Fruit fly (Drosophila melanogaster) whole organism, embryonic: ENCODE results near the gene Rad9.

Source experiments
- CG12744 ChIP-seq: fragments of 200-800 bp; sonication (Bioruptor generic); optimal IDR thresholded peaks from 2 replicates; lab custom pipeline; 2016; ENCODE audit warnings: missing biosample characterization, missing genetic modification characterization
- CG13123 ChIP-seq: fragments of 200-800 bp; sonication (Bioruptor generic); optimal IDR thresholded peaks from 2 replicates; lab custom pipeline; 2016; ENCODE audit warnings: missing biosample characterization, missing genetic modification characterization
- CG13287 ChIP-seq: fragments of 200-800 bp; sonication (Bioruptor generic); IDR thresholded peaks from 2 replicates; pipeline ENCODE4 v1.3.6; 2022; ENCODE audit warnings: missing biosample characterization, missing genetic modification characterization; ENCODE audit not compliant: partially characterized antibody
- CG15073 ChIP-seq: fragments of 200-800 bp; sonication (Bioruptor generic); optimal IDR thresholded peaks from 2 replicates; lab custom pipeline; 2016; ENCODE audit warnings: missing biosample characterization, missing genetic modification characterization
- CG15269 ChIP-seq: fragments of 200-800 bp; sonication (Bioruptor generic); optimal IDR thresholded peaks from 2 replicates; lab custom pipeline; 2018; ENCODE audit warnings: missing biosample characterization, mild to moderate bottlenecking, missing genetic modification characterization, moderate library complexity
- CG16815 ChIP-seq: fragments of 200-800 bp; sonication (Bioruptor generic); optimal IDR thresholded peaks from 3 replicates; lab custom pipeline; 2017; ENCODE audit warnings: missing biosample characterization, mild to moderate bottlenecking, missing genetic modification characterization
- CG16863 ChIP-seq: fragments of 200-800 bp; sonication (Bioruptor generic); optimal IDR thresholded peaks from 3 replicates; lab custom pipeline; 2016; ENCODE audit warnings: missing biosample characterization, missing genetic modification characterization
- CG17361 ChIP-seq: fragments of 200-800 bp; sonication (Bioruptor generic); IDR thresholded peaks from 3 replicates; pipeline ENCODE4 v1.3.6; 2022; ENCODE audit warnings: missing biosample characterization, missing genetic modification characterization
- CG17829 ChIP-seq: fragments of 200-800 bp; optimal IDR thresholded peaks from 2 replicates; lab custom pipeline; 2019; ENCODE audit warnings: missing biosample characterization, mild to moderate bottlenecking, missing genetic modification characterization, moderate library complexity
- CG18619 ChIP-seq: fragments of 200-800 bp; sonication (Bioruptor generic); optimal IDR thresholded peaks from 3 replicates; lab custom pipeline; 2017; ENCODE audit warnings: missing biosample characterization, mild to moderate bottlenecking, missing genetic modification characterization
- CG2678 ChIP-seq: fragments of 200-800 bp; sonication (Bioruptor generic); optimal IDR thresholded peaks from 3 replicates; lab custom pipeline; 2019; ENCODE audit warnings: missing biosample characterization, mild to moderate bottlenecking, missing genetic modification characterization, moderate library complexity
- CG2875 ChIP-seq: fragments of 200-800 bp; sonication (Bioruptor generic); optimal IDR thresholded peaks from 2 replicates; lab custom pipeline; 2017; ENCODE audit warnings: missing biosample characterization, mild to moderate bottlenecking, missing genetic modification characterization, missing genetic modification reagents
- CG3065 ChIP-seq: fragments of 200-800 bp; sonication (Bioruptor generic); optimal IDR thresholded peaks from 2 replicates; lab custom pipeline; 2016; ENCODE audit warnings: missing biosample characterization, missing genetic modification characterization
- CG32767 ChIP-seq: fragments of 200-800 bp; sonication (Bioruptor generic); IDR thresholded peaks from 2 replicates; pipeline ENCODE4 v1.3.6; 2022; ENCODE audit warnings: missing biosample characterization, missing genetic modification characterization
- CG4282 ChIP-seq: fragments of 200-800 bp; sonication (Bioruptor generic); optimal IDR thresholded peaks from 2 replicates; lab custom pipeline; 2016; ENCODE audit warnings: missing biosample characterization, missing genetic modification characterization
- CG4404 ChIP-seq: fragments of 200-800 bp; sonication (Bioruptor generic); IDR thresholded peaks from 2 replicates; pipeline ENCODE4 v1.3.6; 2022; ENCODE audit warnings: missing biosample characterization, missing genetic modification characterization
- CG6689 ChIP-seq: fragments of 200-800 bp; sonication (Bioruptor generic); IDR thresholded peaks from 2 replicates; pipeline ENCODE4 v1.3.6; 2022; ENCODE audit warnings: missing biosample characterization, missing genetic modification characterization
- CG8281 ChIP-seq: fragments of 200-800 bp; sonication (Bioruptor generic); optimal IDR thresholded peaks from 2 replicates; lab custom pipeline; 2018; ENCODE audit warnings: missing biosample characterization, mild to moderate bottlenecking, missing genetic modification characterization, moderate library complexity
- CG9727 ChIP-seq: fragments of 200-800 bp; sonication (Bioruptor generic); optimal IDR thresholded peaks from 3 replicates; lab custom pipeline; 2017; ENCODE audit warnings: missing biosample characterization, mild to moderate bottlenecking, missing genetic modification characterization
- CG9817 ChIP-seq: fragments of 200-800 bp; sonication (Bioruptor generic); optimal IDR thresholded peaks from 2 replicates; lab custom pipeline; 2018; ENCODE audit warnings: missing biosample characterization, mild to moderate bottlenecking, missing genetic modification characterization, moderate library complexity
- Dref ChIP-seq: fragments of 200-800 bp; sonication (Bioruptor generic); IDR thresholded peaks from 2 replicates; pipeline ENCODE4 v1.3.6; 2022; ENCODE audit warnings: missing biosample characterization, missing genetic modification characterization
- Fer2 ChIP-seq: fragments of 200-800 bp; sonication (Bioruptor generic); optimal IDR thresholded peaks from 2 replicates; lab custom pipeline; 2018; ENCODE audit warnings: missing biosample characterization, mild to moderate bottlenecking, missing genetic modification characterization, moderate library complexity
- MBD-R2 ChIP-seq: fragments of 200-800 bp; sonication (Bioruptor generic); IDR thresholded peaks from 2 replicates; pipeline ENCODE4 v1.3.6; 2022; ENCODE audit warnings: missing biosample characterization, missing genetic modification characterization
- MESR4 ChIP-seq: fragments of 200-800 bp; sonication (Bioruptor generic); optimal IDR thresholded peaks from 2 replicates; lab custom pipeline; 2018; ENCODE audit warnings: missing biosample characterization, mild to moderate bottlenecking, missing genetic modification characterization, moderate library complexity
- Mad ChIP-seq: fragments of 200-800 bp; sonication (Bioruptor generic); optimal IDR thresholded peaks from 2 replicates; lab custom pipeline; 2016; ENCODE audit warnings: missing biosample characterization, missing genetic modification characterization
- Nf-YC ChIP-seq: fragments of 200-800 bp; optimal IDR thresholded peaks from 3 replicates; lab custom pipeline; 2019; ENCODE audit warnings: missing biosample characterization, mild to moderate bottlenecking, missing genetic modification characterization, moderate library complexity
- Scr ChIP-seq: fragments of 200-800 bp; sonication (Bioruptor generic); IDR thresholded peaks from 2 replicates; pipeline ENCODE4 v1.3.6; 2022; ENCODE audit warnings: missing biosample characterization, missing genetic modification characterization; ENCODE audit not compliant: partially characterized antibody
- Sox100B ChIP-seq: fragments of 200-800 bp; sonication (Bioruptor generic); optimal IDR thresholded peaks from 3 replicates; lab custom pipeline; 2018; ENCODE audit warnings: missing biosample characterization, mild to moderate bottlenecking, missing genetic modification characterization
- ara ChIP-seq: fragments of 200-800 bp; sonication (Bioruptor generic); IDR thresholded peaks from 2 replicates; pipeline ENCODE4 v1.3.6; 2022; ENCODE audit warnings: missing biosample characterization, missing genetic modification characterization
- az2 ChIP-seq: fragments of 200-800 bp; sonication (Bioruptor generic); optimal IDR thresholded peaks from 3 replicates; lab custom pipeline; 2016; ENCODE audit warnings: missing biosample characterization, missing genetic modification characterization
- br ChIP-seq: fragments of >200 bp; optimal IDR thresholded peaks from 2 replicates; lab custom pipeline; 2017
- crc ChIP-seq: fragments of 200-800 bp; sonication (Bioruptor generic); optimal IDR thresholded peaks from 2 replicates; lab custom pipeline; 2016; ENCODE audit warnings: missing biosample characterization, missing genetic modification characterization
- danr ChIP-seq: fragments of 200-800 bp; sonication (Bioruptor generic); IDR thresholded peaks from 2 replicates; pipeline ENCODE4 v1.3.6; 2022; ENCODE audit warnings: missing biosample characterization, missing genetic modification characterization
- dimm ChIP-seq: fragments of 200-800 bp; sonication (Bioruptor generic); IDR thresholded peaks from 2 replicates; pipeline ENCODE4 v1.3.6; 2022; ENCODE audit warnings: missing biosample characterization, missing genetic modification characterization
- emc ChIP-seq: fragments of 200-800 bp; sonication (Bioruptor generic); optimal IDR thresholded peaks from 2 replicates; lab custom pipeline; 2016; ENCODE audit warnings: missing biosample characterization, missing genetic modification characterization
- fd96Cb ChIP-seq: fragments of 200-800 bp; sonication (Bioruptor generic); optimal IDR thresholded peaks from 2 replicates; lab custom pipeline; 2018; ENCODE audit warnings: missing biosample characterization, mild to moderate bottlenecking, missing genetic modification characterization, moderate library complexity
- fru ChIP-seq: fragments of >200 bp; optimal IDR thresholded peaks from 2 replicates; lab custom pipeline; 2017
- gce ChIP-seq: fragments of 200-800 bp; sonication (Bioruptor generic); IDR thresholded peaks from 3 replicates; pipeline ENCODE4 v1.3.6; 2022; ENCODE audit warnings: missing biosample characterization, missing genetic modification characterization
- grau ChIP-seq: fragments of 200-800 bp; optimal IDR thresholded peaks from 3 replicates; lab custom pipeline; 2019; ENCODE audit warnings: missing biosample characterization, mild to moderate bottlenecking, missing genetic modification characterization, moderate library complexity
- grn ChIP-seq: fragments of 200-800 bp; sonication (Bioruptor generic); optimal IDR thresholded peaks from 3 replicates; lab custom pipeline; 2017; ENCODE audit warnings: missing biosample characterization, missing genetic modification characterization
- her ChIP-seq: fragments of 200-800 bp; sonication (Bioruptor generic); optimal IDR thresholded peaks from 2 replicates; lab custom pipeline; 2016; ENCODE audit warnings: missing biosample characterization, missing genetic modification characterization
- hkb ChIP-seq, 2 experiments: fragments of 200-800 bp in 1 of 2; fragments of >200 bp in 1 of 2; sonication (Bioruptor generic) in 1 of 2; IDR thresholded peaks in 1 of 2; optimal IDR thresholded peaks in 1 of 2; 2 replicates each; pipeline versions ENCODE4 v1.3.6 to Lab custom; 2017 to 2022; ENCODE audit warnings: missing biosample characterization in 1 of 2, missing genetic modification characterization in 1 of 2
- knrl ChIP-seq: fragments of 200-800 bp; sonication (Bioruptor generic); IDR thresholded peaks from 3 replicates; pipeline ENCODE4 v1.3.6; 2022; ENCODE audit warnings: missing biosample characterization, missing genetic modification characterization; ENCODE audit not compliant: partially characterized antibody
- maf-S ChIP-seq: fragments of 200-800 bp; sonication (Bioruptor generic); optimal IDR thresholded peaks from 2 replicates; lab custom pipeline; 2016; ENCODE audit warnings: missing biosample characterization, missing genetic modification characterization
- pros ChIP-seq: fragments of 200-800 bp; sonication (Bioruptor generic); optimal IDR thresholded peaks from 3 replicates; lab custom pipeline; 2019; ENCODE audit warnings: missing biosample characterization, mild to moderate bottlenecking, missing genetic modification characterization, moderate library complexity
- pum ChIP-seq: fragments of 200-800 bp; sonication (Bioruptor generic); optimal IDR thresholded peaks from 2 replicates; lab custom pipeline; 2016; ENCODE audit warnings: missing biosample characterization, missing genetic modification characterization
- scrt ChIP-seq: fragments of 200-800 bp; sonication (Bioruptor generic); optimal IDR thresholded peaks from 2 replicates; lab custom pipeline; 2018; ENCODE audit warnings: missing biosample characterization, mild to moderate bottlenecking, missing genetic modification characterization, moderate library complexity
- sens-2 ChIP-seq: fragments of 200-800 bp; sonication (Bioruptor generic); IDR thresholded peaks from 2 replicates; pipeline ENCODE4 v1.3.6; 2022; ENCODE audit warnings: missing biosample characterization, missing genetic modification characterization
- slp2 ChIP-seq: fragments of 200-800 bp; sonication (Bioruptor generic); optimal IDR thresholded peaks from 2 replicates; lab custom pipeline; 2016; ENCODE audit warnings: missing biosample characterization, missing genetic modification characterization
- tll ChIP-seq, 2 experiments: fragments of 200-800 bp in 1 of 2; fragments of >200 bp in 1 of 2; sonication (Bioruptor generic) in 1 of 2; optimal IDR thresholded peaks; 2 replicates each; lab custom pipeline; 2017 to 2019; ENCODE audit warnings: missing biosample characterization in 2 of 2, missing genetic modification characterization in 2 of 2, mild to moderate bottlenecking in 1 of 2, moderate library complexity in 1 of 2
- trem ChIP-seq: fragments of 200-800 bp; optimal IDR thresholded peaks from 3 replicates; lab custom pipeline; 2019; ENCODE audit warnings: missing biosample characterization, mild to moderate bottlenecking, missing genetic modification characterization, moderate library complexity
- zf30C ChIP-seq: fragments of 200-800 bp; sonication (Bioruptor generic); optimal IDR thresholded peaks from 3 replicates; lab custom pipeline; 2018; ENCODE audit warnings: missing biosample characterization, mild to moderate bottlenecking, missing genetic modification characterization

Gene Rad9

DNA sequence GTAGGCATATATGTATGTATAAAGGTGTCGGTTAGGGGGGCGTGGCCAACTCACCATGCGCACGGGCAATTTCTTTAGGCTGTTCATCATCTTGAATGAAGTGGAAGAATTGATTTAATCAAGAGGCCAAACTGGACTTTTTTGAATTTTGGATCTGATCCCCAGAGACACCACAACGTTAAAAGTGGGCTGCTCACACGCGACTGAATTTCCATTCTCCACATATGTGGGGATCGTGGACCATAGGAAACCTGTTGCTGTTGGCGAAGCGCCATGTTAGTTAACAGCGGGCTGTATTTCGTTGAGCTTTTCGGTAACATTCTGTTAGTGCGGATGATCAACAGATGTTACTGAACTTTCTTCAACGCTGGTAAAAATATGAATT is 25.7 kb upstream of the Rad9 start, which contains the start of gene CG3902 (continued):
- TF ChIP-seq trem (tag; lab: Kevin White, UChicago), result no peak
- no peak for TF ChIP-seq zf30C (GFP tag; lab: Kevin White, UChicago)
- TF ChIP-seq CG15073 (GFP tag; lab: Kevin White, UChicago), result no peak
- TF ChIP-seq slp2 (GFP tag; lab: Kevin White, UChicago), result no peak
- no peak for TF ChIP-seq Dref
- TF ChIP-seq CG13123, result no peak
- peak; percentile 84 for TF ChIP-seq grn (GFP tag; lab: Kevin White, UChicago)
- no peak for TF ChIP-seq fd96Cb
- TF ChIP-seq hkb (optimal IDR thresholded peaks at IDR 0.05; lab: Kevin White, UChicago), result no peak
- no peak for TF ChIP-seq hkb (GFP tag; IDR thresholded peaks at IDR 0.05; lab: Robert Waterston, UW)
- no peak for TF ChIP-seq Nf-YC (tag; lab: Kevin White, UChicago)
- TF ChIP-seq emc (GFP tag; lab: Kevin White, UChicago), result no peak
- no peak for TF ChIP-seq CG17829 (tag; lab: Kevin White, UChicago)
- TF ChIP-seq sens-2 (GFP tag; lab: Robert Waterston, UW), result no peak
- TF ChIP-seq Scr, result no peak
- TF ChIP-seq MBD-R2 (GFP tag; lab: Robert Waterston, UW), result 0 out of 2 replicates have a peak, but pooled peaks have one; percentile 8
- no peak; the same call in 2 of the 3 replicates for TF ChIP-seq gce (GFP tag; lab: Robert Waterston, UW)
- TF ChIP-seq pum (GFP tag; lab: Kevin White, UChicago), result no peak
- TF ChIP-seq CG12744 (GFP tag; lab: Kevin White, UChicago), result no peak
- TF ChIP-seq pros, result no peak
- TF ChIP-seq CG13287 (GFP tag; lab: Robert Waterston, UW), result peak; percentile 5; the same call in 1 of the 2 replicates
- TF ChIP-seq CG3065, result peak; percentile 19
- peak; percentile 42 for TF ChIP-seq MESR4 (GFP tag; lab: Kevin White, UChicago)
- TF ChIP-seq ara (GFP tag; lab: Robert Waterston, UW), result no peak
- TF ChIP-seq fru (lab: Kevin White, UChicago), result no peak
- TF ChIP-seq her (GFP tag; lab: Kevin White, UChicago), result peak; percentile 24
- no peak for TF ChIP-seq knrl (GFP tag; lab: Robert Waterston, UW)
- TF ChIP-seq crc (GFP tag; lab: Kevin White, UChicago), result no peak
- TF ChIP-seq Fer2 (tag; lab: Kevin White, UChicago), result no peak
- no peak for TF ChIP-seq CG18619
- no peak for TF ChIP-seq az2 (GFP tag; lab: Kevin White, UChicago)
- TF ChIP-seq CG32767 (GFP tag; lab: Robert Waterston, UW), result no peak
- no peak for TF ChIP-seq maf-S (GFP tag; lab: Kevin White, UChicago)
- peak; percentile 25 for TF ChIP-seq CG15269 (tag; lab: Kevin White, UChicago)
- no peak for TF ChIP-seq grau
- TF ChIP-seq CG4282 (GFP tag; lab: Kevin White, UChicago), result no peak
- TF ChIP-seq scrt, result peak; percentile 2
- no peak for TF ChIP-seq CG9727
- no peak for TF ChIP-seq CG16815 (GFP tag; lab: Kevin White, UChicago)
- TF ChIP-seq br, result no peak
- peak; percentile 28 for TF ChIP-seq CG2678
- no peak for TF ChIP-seq CG8281 (tag; lab: Kevin White, UChicago)
- TF ChIP-seq CG16863 (GFP tag; lab: Kevin White, UChicago), result no peak
- TF ChIP-seq CG9817 (tag; lab: Kevin White, UChicago), result no peak
- no peak for TF ChIP-seq CG2875 (GFP tag; lab: Kevin White, UChicago)
- no peak for TF ChIP-seq CG17361 (GFP tag; lab: Robert Waterston, UW)
- TF ChIP-seq Mad (GFP tag; lab: Kevin White, UChicago), result no peak
- TF ChIP-seq dimm, result no peak
- no peak for TF ChIP-seq CG6689 (GFP tag; lab: Robert Waterston, UW)
- no peak for TF ChIP-seq tll (GFP tag; optimal IDR thresholded peaks at IDR 0.05; lab: Kevin White, UChicago)
- no peak for TF ChIP-seq Sox100B (GFP tag; lab: Kevin White, UChicago)
- TF ChIP-seq danr (GFP tag; lab: Robert Waterston, UW), result no peak
- TF ChIP-seq CG4404 (GFP tag; lab: Robert Waterston, UW), result no peak
